Fruit fly (Drosophila melanogaster) whole organism, embryonic: ENCODE measurements around the gene CG31244.

ENCODE experiments used
- Bgb ChIP-seq: fragments of 200-800 bp; sonication (Bioruptor generic); IDR thresholded peaks from 2 replicates; pipeline ENCODE4 v1.3.6; 2022; ENCODE audit warnings: missing biosample characterization, missing genetic modification characterization; ENCODE audit not compliant: partially characterized antibody
- Bteb2 ChIP-seq: fragments of 200-800 bp; sonication (Bioruptor generic); optimal IDR thresholded peaks from 2 replicates; lab custom pipeline; 2016; ENCODE audit warnings: missing biosample characterization, missing genetic modification characterization
- CG10274 ChIP-seq: fragments of 200-800 bp; sonication (Bioruptor generic); optimal IDR thresholded peaks from 3 replicates; lab custom pipeline; 2017; ENCODE audit warnings: missing biosample characterization, mild to moderate bottlenecking, missing genetic modification characterization
- CG10462 ChIP-seq: fragments of 200-800 bp; sonication (Bioruptor generic); optimal IDR thresholded peaks from 2 replicates; lab custom pipeline; 2016; ENCODE audit warnings: missing biosample characterization, missing genetic modification characterization
- CG10654 ChIP-seq: fragments of 200-800 bp; sonication (Bioruptor generic); optimal IDR thresholded peaks from 2 replicates; lab custom pipeline; 2016; ENCODE audit warnings: missing biosample characterization, missing genetic modification characterization
- CG11695 ChIP-seq: fragments of 200-800 bp; sonication (Bioruptor generic); IDR thresholded peaks from 3 replicates; pipeline ENCODE4 v1.3.6; 2022; ENCODE audit warnings: missing biosample characterization, missing genetic modification characterization
- CG12299 ChIP-seq: fragments of 200-800 bp; sonication (Bioruptor generic); optimal IDR thresholded peaks from 2 replicates; lab custom pipeline; 2018; ENCODE audit warnings: missing biosample characterization, mild to moderate bottlenecking, missing genetic modification characterization
- CG1233 ChIP-seq: fragments of 200-800 bp; sonication (Bioruptor generic); optimal IDR thresholded peaks from 4 replicates; lab custom pipeline; 2018; ENCODE audit warnings: missing biosample characterization, mild to moderate bottlenecking, missing genetic modification characterization
- CG13894 ChIP-seq: fragments of 200-800 bp; sonication (Bioruptor generic); optimal IDR thresholded peaks from 3 replicates; lab custom pipeline; 2018; ENCODE audit warnings: missing biosample characterization, mild to moderate bottlenecking, missing genetic modification characterization, moderate library complexity
- CG30431 ChIP-seq: fragments of 200-800 bp; sonication (Bioruptor generic); optimal IDR thresholded peaks from 2 replicates; lab custom pipeline; 2017; ENCODE audit warnings: missing biosample characterization, missing genetic modification characterization
- CG31441 ChIP-seq: fragments of 200-800 bp; sonication (Bioruptor generic); IDR thresholded peaks from 2 replicates; pipeline ENCODE4 v1.3.6; 2022; ENCODE audit warnings: missing biosample characterization, missing genetic modification characterization
- CG3163 ChIP-seq: fragments of 200-800 bp; sonication (Bioruptor generic); optimal IDR thresholded peaks from 3 replicates; lab custom pipeline; 2016; ENCODE audit warnings: missing biosample characterization, missing genetic modification characterization
- CG32767 ChIP-seq: fragments of 200-800 bp; sonication (Bioruptor generic); IDR thresholded peaks from 2 replicates; pipeline ENCODE4 v1.3.6; 2022; ENCODE audit warnings: missing biosample characterization, missing genetic modification characterization
- CG3281 ChIP-seq: fragments of 200-800 bp; sonication (Bioruptor generic); optimal IDR thresholded peaks from 3 replicates; lab custom pipeline; 2017; ENCODE audit warnings: missing biosample characterization, mild to moderate bottlenecking, missing genetic modification characterization
- CG33213 ChIP-seq: fragments of 200-800 bp; sonication (Bioruptor generic); optimal IDR thresholded peaks from 3 replicates; lab custom pipeline; 2016; ENCODE audit warnings: missing biosample characterization, missing genetic modification characterization
- CG34224 ChIP-seq: fragments of 200-800 bp; sonication (Bioruptor generic); IDR thresholded peaks from 3 replicates; pipeline ENCODE4 v1.3.6; 2022; ENCODE audit warnings: missing biosample characterization, missing genetic modification characterization; ENCODE audit not compliant: partially characterized antibody
- CG4820 ChIP-seq: fragments of 200-800 bp; sonication (Bioruptor generic); optimal IDR thresholded peaks from 3 replicates; lab custom pipeline; 2016; ENCODE audit warnings: missing biosample characterization, missing genetic modification characterization
- CG6175 ChIP-seq: fragments of 200-800 bp; sonication (Bioruptor generic); IDR thresholded peaks from 3 replicates; pipeline ENCODE4 v1.3.6; 2022; ENCODE audit warnings: missing biosample characterization, missing genetic modification characterization
- CG6654 ChIP-seq: fragments of 200-800 bp; sonication (Bioruptor generic); optimal IDR thresholded peaks from 2 replicates; lab custom pipeline; 2017; ENCODE audit warnings: missing biosample characterization, mild to moderate bottlenecking, missing genetic modification characterization
- CG6689 ChIP-seq: fragments of 200-800 bp; sonication (Bioruptor generic); IDR thresholded peaks from 2 replicates; pipeline ENCODE4 v1.3.6; 2022; ENCODE audit warnings: missing biosample characterization, missing genetic modification characterization
- CG6854 ChIP-seq: fragments of 200-800 bp; sonication (Bioruptor generic); optimal IDR thresholded peaks from 3 replicates; lab custom pipeline; 2017; ENCODE audit warnings: missing biosample characterization, mild to moderate bottlenecking, missing genetic modification characterization
- CG7271 ChIP-seq: fragments of 200-800 bp; sonication (Bioruptor generic); optimal IDR thresholded peaks from 2 replicates; lab custom pipeline; 2018; ENCODE audit warnings: missing biosample characterization, mild to moderate bottlenecking, missing genetic modification characterization, moderate library complexity
- CG7928 ChIP-seq: fragments of 200-800 bp; sonication (Bioruptor generic); optimal IDR thresholded peaks from 2 replicates; lab custom pipeline; 2017; ENCODE audit warnings: missing biosample characterization, mild to moderate bottlenecking, missing genetic modification characterization
- CG8089 ChIP-seq: fragments of 200-800 bp; sonication (Bioruptor generic); optimal IDR thresholded peaks from 3 replicates; lab custom pipeline; 2016; ENCODE audit warnings: missing biosample characterization, missing genetic modification characterization
- CG9609 ChIP-seq: fragments of 200-800 bp; sonication (Bioruptor generic); optimal IDR thresholded peaks from 3 replicates; lab custom pipeline; 2016; ENCODE audit warnings: missing biosample characterization, missing genetic modification characterization
- Camta ChIP-seq: fragments of 200-800 bp; sonication (Bioruptor generic); optimal IDR thresholded peaks from 2 replicates; lab custom pipeline; 2016; ENCODE audit warnings: missing biosample characterization, missing genetic modification characterization
- CkIIα-i1 ChIP-seq: fragments of 200-800 bp; sonication (Bioruptor generic); IDR thresholded peaks from 2 replicates; pipeline ENCODE4 v1.3.6; 2022; ENCODE audit warnings: missing biosample characterization, missing genetic modification characterization
- D19B ChIP-seq: fragments of 200-800 bp; sonication (Bioruptor generic); optimal IDR thresholded peaks from 2 replicates; lab custom pipeline; 2017; ENCODE audit warnings: missing biosample characterization, mild to moderate bottlenecking, missing genetic modification characterization
- Dad ChIP-seq: fragments of 200-800 bp; sonication (Bioruptor generic); optimal IDR thresholded peaks from 3 replicates; lab custom pipeline; 2016; ENCODE audit warnings: missing biosample characterization, missing genetic modification characterization
- Fer2 ChIP-seq: fragments of 200-800 bp; sonication (Bioruptor generic); optimal IDR thresholded peaks from 2 replicates; lab custom pipeline; 2018; ENCODE audit warnings: missing biosample characterization, mild to moderate bottlenecking, missing genetic modification characterization, moderate library complexity
- Kr ChIP-seq: fragments of 200-800 bp; sonication (Bioruptor generic); optimal IDR thresholded peaks from 2 replicates; lab custom pipeline; 2017; ENCODE audit warnings: missing biosample characterization, mild to moderate bottlenecking, missing genetic modification characterization
- NC2β ChIP-seq: fragments of 200-800 bp; sonication (Bioruptor generic); optimal IDR thresholded peaks from 2 replicates; lab custom pipeline; 2016; ENCODE audit warnings: missing biosample characterization, missing genetic modification characterization
- aop ChIP-seq: fragments of 200-800 bp; sonication (Bioruptor generic); IDR thresholded peaks from 2 replicates; pipeline ENCODE4 v1.3.6; 2022; ENCODE audit warnings: missing biosample characterization, missing genetic modification characterization
- cad ChIP-seq: fragments of >200 bp; optimal IDR thresholded peaks from 2 replicates; lab custom pipeline; 2017; ENCODE audit warnings: missing biosample characterization, missing genetic modification characterization
- chinmo ChIP-seq: fragments of 200-800 bp; sonication (Bioruptor generic); IDR thresholded peaks from 4 replicates; pipeline ENCODE4 v1.3.6; 2022; ENCODE audit warnings: missing biosample characterization, missing genetic modification characterization; ENCODE audit not compliant: partially characterized antibody
- chn ChIP-seq: fragments of 200-800 bp; sonication (Bioruptor generic); optimal IDR thresholded peaks from 2 replicates; lab custom pipeline; 2016; ENCODE audit warnings: missing biosample characterization, missing genetic modification characterization
- dimm ChIP-seq: fragments of 200-800 bp; sonication (Bioruptor generic); IDR thresholded peaks from 2 replicates; pipeline ENCODE4 v1.3.6; 2022; ENCODE audit warnings: missing biosample characterization, missing genetic modification characterization
- dmrt99B ChIP-seq: fragments of 200-800 bp; sonication (Bioruptor generic); optimal IDR thresholded peaks from 2 replicates; lab custom pipeline; 2018; ENCODE audit warnings: missing biosample characterization, mild to moderate bottlenecking, missing genetic modification characterization, moderate library complexity
- gcm2 ChIP-seq: fragments of 200-800 bp; sonication (Bioruptor generic); optimal IDR thresholded peaks from 2 replicates; lab custom pipeline; 2016; ENCODE audit warnings: missing biosample characterization, missing genetic modification characterization
- gsb ChIP-seq: fragments of 200-800 bp; sonication (Bioruptor generic); IDR thresholded peaks from 2 replicates; pipeline ENCODE4 v1.3.6; 2022; ENCODE audit warnings: missing biosample characterization, missing genetic modification characterization
- kay ChIP-seq: fragments of 200-800 bp; sonication (Bioruptor generic); optimal IDR thresholded peaks from 2 replicates; lab custom pipeline; 2016; ENCODE audit warnings: missing biosample characterization, missing genetic modification characterization
- kni ChIP-seq: fragments of 200-800 bp; sonication (Bioruptor generic); optimal IDR thresholded peaks from 3 replicates; lab custom pipeline; 2017; ENCODE audit warnings: mild to moderate bottlenecking, missing biosample characterization, missing genetic modification reagents, missing genetic modification characterization
- mld ChIP-seq: fragments of 200-800 bp; sonication (Bioruptor generic); IDR thresholded peaks from 3 replicates; pipeline ENCODE4 v1.3.6; 2022; ENCODE audit warnings: missing biosample characterization, missing genetic modification characterization; ENCODE audit not compliant: partially characterized antibody
- nmo ChIP-seq: fragments of 200-800 bp; sonication (Bioruptor generic); optimal IDR thresholded peaks from 2 replicates; lab custom pipeline; 2018; ENCODE audit warnings: missing biosample characterization, mild to moderate bottlenecking, missing genetic modification characterization, moderate library complexity
- sd ChIP-seq: fragments of 200-800 bp; sonication (Bioruptor generic); optimal IDR thresholded peaks from 3 replicates; lab custom pipeline; 2018; ENCODE audit warnings: missing biosample characterization, mild to moderate bottlenecking, missing genetic modification characterization, moderate library complexity
- sisA ChIP-seq: fragments of 200-800 bp; sonication (Bioruptor generic); IDR thresholded peaks from 2 replicates; pipeline ENCODE4 v1.3.6; 2022; ENCODE audit warnings: missing biosample characterization, missing genetic modification characterization
- sqz ChIP-seq: fragments of 200-800 bp; sonication (Bioruptor generic); optimal IDR thresholded peaks from 3 replicates; lab custom pipeline; 2018; ENCODE audit warnings: missing biosample characterization, mild to moderate bottlenecking, missing genetic modification characterization
- tgo ChIP-seq: fragments of 200-800 bp; sonication (Bioruptor generic); IDR thresholded peaks from 3 replicates; pipeline ENCODE4 v1.3.6; 2022; ENCODE audit warnings: missing biosample characterization, missing genetic modification characterization
- twi ChIP-seq: fragments of 200-800 bp; optimal IDR thresholded peaks from 2 replicates; lab custom pipeline; 2019; ENCODE audit warnings: missing biosample characterization, mild to moderate bottlenecking, missing genetic modification characterization, moderate library complexity
- zen ChIP-seq: fragments of 200-800 bp; sonication (Bioruptor generic); optimal IDR thresholded peaks from 3 replicates; lab custom pipeline; 2018; ENCODE audit warnings: missing biosample characterization, mild to moderate bottlenecking, missing genetic modification characterization, moderate library complexity
- zfh2 ChIP-seq: fragments of 200-800 bp; sonication (Bioruptor generic); optimal IDR thresholded peaks from 2 replicates; lab custom pipeline; 2016; ENCODE audit warnings: missing biosample characterization, missing genetic modification characterization

CG31244 gene

DNA sequence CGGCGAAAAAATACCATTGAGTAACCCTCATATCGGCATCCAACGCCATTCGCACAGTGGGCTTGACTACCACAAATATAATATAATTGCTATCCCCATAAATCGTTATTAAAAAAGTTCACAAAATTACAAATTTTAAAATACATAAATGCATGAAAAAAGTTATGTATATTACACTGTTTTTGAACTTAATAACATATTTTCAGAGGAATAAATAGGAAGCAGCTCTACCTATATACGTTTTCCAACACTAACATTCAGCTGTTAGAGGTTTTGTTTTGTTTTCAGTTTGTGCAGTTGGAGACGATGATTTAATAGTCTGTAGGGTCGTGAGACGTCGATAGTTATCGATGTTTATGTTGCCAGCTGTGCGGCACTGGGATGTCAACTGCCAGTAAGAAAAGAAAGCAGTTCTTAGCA, 4.7 kb upstream of the CG31244 start, which contains the start of the genes Ino80 and Aptx (continued):
- TF ChIP-seq mld (peak; percentile 81), chn (GFP tag; lab: Kevin White, UChicago) (peak; percentile 95), CG7271 (tag; lab: Kevin White, UChicago) (peak; percentile 89), CG11695 (peak; percentile 88), gcm2 (GFP tag; lab: Kevin White, UChicago) (peak; percentile 84), CG1233 (GFP tag; lab: Kevin White, UChicago) (peak; percentile 81), CG9609 (GFP tag; lab: Kevin White, UChicago) (peak; percentile 95), CG3281 (peak; percentile 92), CG6854 (GFP tag; lab: Kevin White, UChicago) (peak; percentile 71), Camta (GFP tag; lab: Kevin White, UChicago) (peak; percentile 88), zen (tag; lab: Kevin White, UChicago) (peak; percentile 96), CG6175 (GFP tag; lab: Robert Waterston, UW) (peak; percentile 87), aop (GFP tag; lab: Robert Waterston, UW) (no peak), gsb (GFP tag; lab: Robert Waterston, UW) (peak; percentile 68), CG13894 (no peak), CG31441 (GFP tag; lab: Robert Waterston, UW) (no peak; the same call in 1 of the 2 replicates), sqz (GFP tag; lab: Kevin White, UChicago) (no peak), CG10462 (peak; percentile 92), chinmo (GFP tag; lab: Robert Waterston, UW) (peak; percentile 83; the same call in 3 of the 4 replicates), CG32767 (GFP tag; lab: Robert Waterston, UW) (peak; percentile 90), nmo (GFP tag; lab: Kevin White, UChicago) (peak; percentile 97), sd (tag; lab: Kevin White, UChicago) (no peak), twi (peak; percentile 93), CG12299 (peak; percentile 79), Bteb2 (GFP tag; lab: Kevin White, UChicago) (peak; percentile 92), D19B (GFP tag; lab: Kevin White, UChicago) (peak; percentile 81), CG7928 (peak; percentile 72), Fer2 (peak; percentile 88), kni (GFP tag; lab: Kevin White, UChicago) (no peak), NC2β (GFP tag; lab: Kevin White, UChicago) (peak; percentile 88), CG8089 (GFP tag; lab: Kevin White, UChicago) (peak; percentile 90), CG10274 (peak; percentile 59), CG34224 (peak; percentile 86), tgo (GFP tag; lab: Robert Waterston, UW) (peak; percentile 94), kay (GFP tag; lab: Kevin White, UChicago) (peak; percentile 92), CG4820 (GFP tag; lab: Kevin White, UChicago) (peak; percentile 94), dmrt99B (tag; lab: Kevin White, UChicago) (no peak), Kr (GFP tag; lab: Kevin White, UChicago) (no peak), CkIIα-i1 (GFP tag; lab: Robert Waterston, UW) (0 out of 2 replicates have a peak, but pooled peaks have one; percentile 42), CG6689 (GFP tag; lab: Robert Waterston, UW) (peak; percentile 94), Dad (GFP tag; lab: Kevin White, UChicago) (peak; percentile 91), dimm (GFP tag; lab: Robert Waterston, UW) (peak; percentile 78), Bgb (GFP tag; lab: Robert Waterston, UW) (peak; percentile 97), CG3163 (GFP tag; lab: Kevin White, UChicago) (peak; percentile 80), CG10654 (GFP tag; lab: Kevin White, UChicago) (peak; percentile 95), CG33213 (GFP tag; lab: Kevin White, UChicago) (peak; percentile 93), cad (GFP tag; lab: Kevin White, UChicago) (no peak), CG30431 (peak; percentile 91), sisA (peak; percentile 94), CG6654 (GFP tag; lab: Kevin White, UChicago) (peak; percentile 73), zfh2 (peak; percentile 96)
